Worm (Caenorhabditis elegans): ENCODE measurements around the gene him-17.

Gene him-17

ce11 chrV:13162885-13163284, 13.6 kb upstream of the him-17 start:
- TF ChIP-seq zag-1 (tag; optimal IDR thresholded peaks at IDR 0.05) (no peak), pqm-1 (tag; optimal IDR thresholded peaks at IDR 0.05) (no peak), nhr-237 (tag; optimal IDR thresholded peaks at IDR 0.05) (no peak), ets-5 (GFP tag; IDR thresholded peaks at IDR 0.05) (no peak), unc-130 (tag; optimal IDR thresholded peaks at IDR 0.05) (no peak), zip-4 (GFP tag; optimal IDR thresholded peaks at IDR 0.05) (no peak), efl-1 (optimal IDR thresholded peaks at IDR 0.05) (peak in 1 of 2 experiments; percentile 2), efl-1 (GFP tag; optimal IDR thresholded peaks at IDR 0.05 in 1 of 2) (no peak), elt-3 (tag; optimal IDR thresholded peaks at IDR 0.05) (no peak), lir-3 (tag; optimal IDR thresholded peaks at IDR 0.05; ENCODE audit: poor library complexity) (no peak), nhr-12 (tag; optimal IDR thresholded peaks at IDR 0.05) (no peak), snpc-4 (tag; optimal IDR thresholded peaks at IDR 0.05) (peak; percentile 96), nhr-90 (tag; optimal IDR thresholded peaks at IDR 0.05; ENCODE audit: poor library complexity) (peak; percentile 43), nhr-85 (tag) (peak; percentile 73), nhr-19 (GFP tag; conservative IDR thresholded peaks at IDR 0.05) (peak; percentile 26), egl-27 (tag; optimal IDR thresholded peaks at IDR 0.05) (no peak), elt-2 (tag; optimal IDR thresholded peaks at IDR 0.05) (peak; percentile 14), lsy-2 (tag; optimal IDR thresholded peaks at IDR 0.05) (no peak), snu-23 (GFP tag; optimal IDR thresholded peaks at IDR 0.05) (peak; percentile 25), fkh-4 (tag; optimal IDR thresholded peaks at IDR 0.05; ENCODE audit: borderline replicate concordance) (no peak), skn-1 (tag; optimal IDR thresholded peaks at IDR 0.05) (no peak), lin-39 (tag; optimal IDR thresholded peaks at IDR 0.05) (no peak), dpl-1 (GFP tag; optimal IDR thresholded peaks at IDR 0.05) (no peak), mab-9 (GFP tag; IDR thresholded peaks at IDR 0.05) (no peak)

- no peak for TF ChIP-seq dsc-1 (tag; optimal IDR thresholded peaks at IDR 0.05)
- TF ChIP-seq efl-1 (optimal IDR thresholded peaks at IDR 0.05) = no peak
- TF ChIP-seq efl-1 (GFP tag; optimal IDR thresholded peaks at IDR 0.05 in 1 of 2) = peak in 1 of 2 experiments; percentile 12
- TF ChIP-seq lin-14 (GFP tag; optimal IDR thresholded peaks at IDR 0.05) = peak; percentile 6
- peak; percentile 54 for TF ChIP-seq pax-3 (tag; optimal IDR thresholded peaks at IDR 0.05)
- peak in 1 of 2 experiments; percentile 34 for TF ChIP-seq lin-35 (GFP tag; optimal IDR thresholded peaks at IDR 0.05)
- peak; percentile 11 for TF ChIP-seq jun-1 (tag; optimal IDR thresholded peaks at IDR 0.05)
- TF ChIP-seq isw-1 (GFP tag; IDR thresholded peaks at IDR 0.05) = no peak
- no peak for TF ChIP-seq grh-1 (GFP tag; IDR thresholded peaks at IDR 0.05)
- TF ChIP-seq nhr-20 (tag; optimal IDR thresholded peaks at IDR 0.05) = peak; percentile 15
- TF ChIP-seq egl-27 (tag; optimal IDR thresholded peaks at IDR 0.05) = no peak
- TF ChIP-seq rnt-1 (tag; optimal IDR thresholded peaks at IDR 0.05) = no peak
- TF ChIP-seq ama-1 (optimal IDR thresholded peaks at IDR 0.05) = no peak
- no peak for TF ChIP-seq nhr-77 (tag; optimal IDR thresholded peaks at IDR 0.05)
- no peak for TF ChIP-seq lin-13 (GFP tag; optimal IDR thresholded peaks at IDR 0.05)
- no peak for TF ChIP-seq nhr-28 (tag; optimal IDR thresholded peaks at IDR 0.05)
- no peak for TF ChIP-seq C16A3.4 (tag; optimal IDR thresholded peaks at IDR 0.05)
- TF ChIP-seq pqm-1 (tag; optimal IDR thresholded peaks at IDR 0.05) = no peak
- TF ChIP-seq snpc-4 (tag; optimal IDR thresholded peaks at IDR 0.05) = no peak
- TF ChIP-seq nhr-76 (tag; optimal IDR thresholded peaks at IDR 0.05) = no peak
- TF ChIP-seq unc-98 (GFP tag; IDR thresholded peaks at IDR 0.05) = no peak
- TF ChIP-seq elt-2 (tag; optimal IDR thresholded peaks at IDR 0.05) = peak; percentile 60
- TF ChIP-seq aly-2 (tag; optimal IDR thresholded peaks at IDR 0.05) = no peak
Measured at ce11 chrV:13163841-13164240, 12.7 kb upstream of the him-17 start.

- TF ChIP-seq skn-1 (tag; optimal IDR thresholded peaks at IDR 0.05) = no peak
- TF ChIP-seq fkh-10 (GFP tag; optimal IDR thresholded peaks at IDR 0.05) = peak; percentile 76
- peak; percentile 27 for TF ChIP-seq lin-14 (GFP tag; optimal IDR thresholded peaks at IDR 0.05)
Measured at ce11 chrV:13165244-13165643, 11.3 kb upstream of the him-17 start.

All from whole organism, L1 larva.